Fruit fly (Drosophila melanogaster) S2 (cell line): ENCODE data around the gene TkR99D.
"Not testable (repeated sequence)": the region's sequence is repeated elsewhere in the genome, so short reads cannot be mapped to it uniquely, and the experiment has no call there.

Experiments
- CG8478 ChIP-seq: fragments of >200 bp; optimal IDR thresholded peaks from 2 replicates; lab custom pipeline; 2018
- CTCF ChIP-seq, 2 experiments: fragments of >200 bp; optimal IDR thresholded peaks; 2 replicates each; lab custom pipeline; 2018

Gene TkR99D

DNA sequence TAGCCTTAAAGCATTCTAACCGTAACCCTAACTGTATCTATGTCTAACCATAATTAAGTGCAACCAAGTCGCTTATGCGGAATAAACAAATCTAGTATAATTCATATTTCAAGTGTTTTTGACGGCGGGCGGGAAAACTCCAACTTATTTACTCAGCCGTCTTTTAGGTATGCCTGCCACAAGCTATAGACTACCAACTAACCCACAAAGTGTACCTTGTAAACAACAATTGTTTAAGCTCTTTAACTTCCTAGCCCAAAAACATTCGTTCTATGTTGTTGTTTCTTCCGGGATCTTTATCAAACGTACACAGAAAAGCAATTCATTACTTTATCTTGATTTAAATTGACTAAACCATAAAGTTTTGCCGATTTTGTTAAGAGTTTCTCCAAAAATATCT is 21.4 kb upstream of the TkR99D start:
- TF ChIP-seq CG8478 (no peak), CTCF (optimal IDR thresholded peaks at IDR 0.05; lab: Kevin White, UChicago) (no peak)

DNA sequence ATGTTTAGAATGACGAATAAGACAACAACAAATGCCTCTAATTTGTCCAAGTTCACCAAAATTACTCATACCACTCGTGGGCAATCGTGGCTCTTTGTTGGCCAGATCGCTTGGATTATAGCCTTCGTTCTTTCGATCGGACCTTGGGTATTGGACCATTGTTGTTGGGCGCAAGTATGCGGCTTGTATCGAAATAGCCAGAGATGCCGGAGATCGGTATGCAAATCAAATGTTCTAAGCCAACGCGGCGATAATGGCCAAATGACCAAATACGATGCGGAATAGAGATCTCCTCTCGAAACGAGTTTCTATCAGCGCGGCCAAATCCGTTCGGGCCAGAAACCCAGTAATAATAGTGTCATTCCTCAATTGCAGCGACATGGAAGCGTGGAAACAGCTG is 16.0 kb upstream of the TkR99D start:
- TF ChIP-seq CG8478: no peak
- TF ChIP-seq CTCF (optimal IDR thresholded peaks at IDR 0.05; lab: Kevin White, UChicago): no peak

- TF ChIP-seq CTCF (optimal IDR thresholded peaks at IDR 0.05; lab: Kevin White, UChicago) (no peak), CG8478 (no peak)
These were observed 14.6 kb upstream of the TkR99D start for dm6 chr3R:29983886-29984285.

DNA sequence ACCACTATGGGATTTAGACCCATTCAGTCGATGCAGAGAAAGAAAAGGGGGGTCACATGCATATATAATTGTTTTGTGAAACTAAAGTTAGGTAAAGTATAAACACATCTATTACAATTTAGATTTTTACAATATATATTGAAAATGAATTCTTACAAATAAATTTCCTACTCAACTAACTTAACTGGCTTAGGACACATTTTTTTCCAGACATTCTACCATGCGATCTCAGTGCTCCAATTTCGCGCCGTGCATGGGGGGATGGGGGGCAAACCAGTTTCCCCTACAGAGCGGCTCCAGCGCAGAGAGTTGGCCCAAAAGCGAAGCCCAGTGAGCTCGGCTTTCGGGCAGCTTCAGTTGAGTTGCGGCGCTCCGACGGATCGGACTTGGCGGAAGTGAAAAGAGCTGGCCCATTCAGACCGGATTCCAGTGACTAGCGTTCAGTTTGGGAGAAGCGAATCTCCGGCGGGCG is 13.9 kb upstream of the TkR99D start, which contains the start of gene CG7896:
Gene CG7896 (plus strand): TSS at position 354 of the 472 bp plus-strand sequence.
- TF ChIP-seq CTCF (optimal IDR thresholded peaks at IDR 0.05; lab: Kevin White, UChicago) (no peak), CG8478 (no peak)

DNA sequence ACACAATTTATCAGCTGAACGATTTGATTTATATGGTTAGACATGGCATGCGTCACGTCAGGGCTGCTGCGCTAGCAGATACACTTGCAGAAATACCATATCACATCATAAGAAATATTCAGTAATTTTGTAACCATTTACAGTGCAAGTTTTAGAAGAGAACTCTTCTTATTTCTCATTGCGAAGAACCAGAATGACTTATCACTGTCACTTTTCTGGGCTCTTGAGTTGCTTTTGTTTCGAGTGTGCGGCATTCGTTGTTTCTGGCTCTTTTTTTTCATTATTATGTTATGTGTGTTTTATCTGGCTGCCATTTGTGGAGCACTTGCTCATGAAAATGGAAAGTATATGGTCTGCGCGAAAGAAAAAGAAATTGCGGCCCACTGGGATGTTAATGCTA is 12.8 kb upstream of the TkR99D start:
- TF ChIP-seq CG8478 (no peak), CTCF (optimal IDR thresholded peaks at IDR 0.05; lab: Kevin White, UChicago) (no peak)

- TF ChIP-seq CG8478 (no peak), CTCF (optimal IDR thresholded peaks at IDR 0.05; lab: Kevin White, UChicago) (no peak)
These were observed 12.2 kb upstream of the TkR99D start for dm6 chr3R:29981479-29981878.

dm6 chr3R:29978595-29978994 is 9.3 kb upstream of the TkR99D start:
- TF ChIP-seq CTCF (optimal IDR thresholded peaks at IDR 0.05; lab: Kevin White, UChicago) (no peak), CG8478 (no peak)

DNA sequence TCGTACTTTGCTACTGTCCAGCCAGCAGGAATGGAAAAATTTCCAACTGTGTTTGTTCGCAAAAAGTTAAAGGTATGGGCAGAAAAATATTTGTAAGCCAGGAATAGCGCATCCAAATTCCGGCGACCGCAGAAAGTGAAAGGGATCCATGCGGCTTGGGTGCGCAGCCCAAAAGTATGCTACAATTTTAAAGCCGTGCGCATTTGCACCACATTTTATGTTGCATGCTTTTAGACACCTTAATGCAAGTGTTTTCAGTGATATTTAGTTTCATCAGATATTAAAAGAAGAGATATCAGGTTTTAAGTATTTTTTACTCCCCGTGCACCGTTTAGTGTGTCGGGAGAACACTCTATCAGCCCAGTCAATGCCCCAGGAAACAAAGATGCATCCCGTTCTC is 6.1 kb downstream of the TkR99D start:
- TF ChIP-seq CTCF (optimal IDR thresholded peaks at IDR 0.05; lab: Kevin White, UChicago) (no peak), CG8478 (no peak)

DNA sequence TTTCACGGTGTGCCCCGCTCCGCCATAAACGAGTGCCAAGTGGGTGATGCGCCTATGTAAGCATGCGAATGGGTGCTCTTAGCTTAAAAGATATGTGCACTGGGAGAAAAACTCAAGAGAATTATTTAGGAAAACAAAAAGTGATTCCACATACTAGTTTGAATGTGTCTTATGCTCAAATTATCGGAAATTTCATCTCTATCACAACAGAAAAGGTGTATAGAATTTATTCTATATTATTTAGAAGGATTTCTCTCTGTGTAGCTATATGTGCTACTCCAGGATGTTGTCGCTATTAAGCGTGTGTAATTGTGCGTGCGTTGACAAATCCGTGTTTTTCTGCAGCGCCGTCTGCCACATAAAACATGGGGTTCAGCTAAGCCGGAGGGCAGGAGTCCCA is 9.9 kb downstream of the TkR99D start:
- TF ChIP-seq CTCF (optimal IDR thresholded peaks at IDR 0.05; lab: Kevin White, UChicago) (no peak), CG8478 (no peak)

DNA sequence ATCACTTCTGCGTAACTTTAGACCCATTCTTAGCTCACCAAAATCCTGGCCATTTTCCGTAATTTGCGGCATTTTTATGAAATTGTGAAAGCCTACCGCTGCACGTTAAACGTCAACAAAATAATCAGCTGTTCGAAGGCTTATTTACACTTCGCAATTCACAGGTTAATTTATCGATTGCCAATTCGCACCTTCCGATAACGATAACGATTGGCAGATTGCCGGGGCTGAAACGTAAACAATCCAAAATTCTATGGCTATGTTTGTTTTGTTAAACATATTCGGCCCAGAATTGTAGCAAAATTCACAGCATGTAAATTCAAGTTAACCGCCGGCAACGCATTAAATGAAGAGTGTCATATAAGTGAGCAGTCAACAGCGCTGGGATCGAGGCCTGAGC is 33.5 kb downstream of the TkR99D start, which contains the start of the genes eIF2Balpha and Vps13B:
Gene eIF2Balpha (minus strand): TSS at position 133 of the 400 bp plus-strand sequence.
Gene Vps13B (plus strand): TSS at position 223 of the 400 bp plus-strand sequence.
- no peak for TF ChIP-seq CTCF (optimal IDR thresholded peaks at IDR 0.05; lab: Kevin White, UChicago)
- no peak for TF ChIP-seq CG8478

- TF ChIP-seq CTCF (optimal IDR thresholded peaks at IDR 0.05; lab: Kevin White, UChicago) (no peak), CG8478 (no peak)
These were observed 36.2 kb downstream of the TkR99D start, which contains the start of the genes Cog7, CG42557 and CG42558 for dm6 chr3R:29933007-29933464. TSS of gene Cog7 (minus strand) at chr3R:29933057. TSS of gene CG42557 (plus strand) at chr3R:29933287. TSS of gene CG42558 (plus strand) at chr3R:29933287.

- TF ChIP-seq CG8478: no peak
- TF ChIP-seq CTCF (optimal IDR thresholded peaks at IDR 0.05; lab: Kevin White, UChicago): no peak
These were observed 39.0 kb downstream of the TkR99D start, which contains the start of gene alpha-Man-Ic for dm6 chr3R:29930286-29930685. TSS of gene alpha-Man-Ic (minus strand) at chr3R:29930386.

- no peak for TF ChIP-seq CG8478
- no peak for TF ChIP-seq CTCF (optimal IDR thresholded peaks at IDR 0.05; lab: Kevin White, UChicago)
These were observed 42.3 kb downstream of the TkR99D start, which contains the start of gene CG15522 for dm6 chr3R:29926955-29927354. TSS of gene CG15522 (plus strand) at chr3R:29927255.

DNA sequence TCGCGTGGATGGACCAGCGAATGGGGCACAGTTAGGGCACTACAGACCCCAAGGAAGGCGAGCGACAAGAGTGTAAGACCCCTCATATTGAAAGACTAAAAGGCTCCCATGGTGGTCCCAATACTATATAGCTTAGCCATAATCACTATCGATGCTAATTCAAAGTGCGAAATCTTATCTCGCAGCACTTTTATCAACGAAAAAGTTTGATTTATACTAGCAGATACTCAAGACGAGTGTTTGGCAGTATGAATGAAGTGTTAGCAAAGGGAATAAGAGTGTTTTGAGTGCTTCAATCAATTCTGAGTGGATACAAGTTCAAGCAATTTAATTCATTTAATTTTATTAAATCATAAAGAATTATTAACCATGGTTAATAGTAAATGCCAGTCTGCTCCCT is 43.2 kb downstream of the TkR99D start, which contains the start of gene Jon99Ci:
Gene Jon99Ci (minus strand): TSS at position 101 of the 400 bp plus-strand sequence.
- TF ChIP-seq CG8478 (no peak), CTCF (optimal IDR thresholded peaks at IDR 0.05; lab: Kevin White, UChicago) (no peak)

DNA sequence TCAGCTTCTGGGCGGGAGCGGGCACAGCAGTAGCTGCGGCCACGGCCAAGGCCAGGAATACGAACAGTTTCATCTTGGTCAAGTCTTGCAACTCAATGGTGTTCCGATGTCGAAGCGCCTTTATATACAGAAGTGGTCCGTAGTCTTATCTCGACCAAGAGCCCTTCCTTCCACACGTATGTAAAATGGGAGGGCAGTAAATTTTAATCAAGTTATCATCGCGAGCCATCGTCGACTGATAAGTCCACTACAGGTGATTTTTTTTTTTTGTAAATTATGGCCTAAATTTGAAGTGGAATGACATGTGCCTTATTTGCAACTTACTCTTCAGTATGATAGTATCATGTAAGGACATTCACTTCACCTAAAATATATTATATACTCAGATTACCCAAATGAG is 44.7 kb downstream of the TkR99D start, which contains the start of gene Jon99Cii:
Gene Jon99Cii (minus strand): TSS at position 101 of the 400 bp plus-strand sequence.
- not testable (repeated sequence) for TF ChIP-seq CG8478; CTCF (optimal IDR thresholded peaks at IDR 0.05; lab: Kevin White, UChicago)

- not testable (repeated sequence) for TF ChIP-seq CTCF (optimal IDR thresholded peaks at IDR 0.05; lab: Kevin White, UChicago); CG8478
These were observed 47.3 kb downstream of the TkR99D start, which contains the start of gene Jon99Ciii for dm6 chr3R:29921916-29922315. TSS of gene Jon99Ciii (plus strand) at chr3R:29922216.
